Worm (Caenorhabditis elegans) whole organism, mixed stage, embryonic: Measurements from ENCODE around the gene T23F2.5.

Experiments used
- bed-3 ChIP-seq: fragments of 200-800 bp; sonication (Bioruptor generic); optimal IDR thresholded peaks from 3 replicates; lab custom pipeline; 2018; ENCODE audit warnings: mild to moderate bottlenecking, missing genetic modification characterization, moderate library complexity, missing compliant biosample characterization
- ceh-39 ChIP-seq: fragments of 150-350 bp; optimal IDR thresholded peaks from 2 replicates; lab custom pipeline; 2014; ENCODE audit warnings: missing biosample characterization, missing genetic modification characterization
- ceh-43 ChIP-seq: fragments of 200-800 bp; sonication (Bioruptor generic); optimal IDR thresholded peaks from 2 replicates; lab custom pipeline; 2018; ENCODE audit warnings: mild to moderate bottlenecking, missing genetic modification characterization, moderate library complexity, missing compliant biosample characterization
- ces-1 ChIP-seq: fragments of 150-350 bp; optimal IDR thresholded peaks from 2 replicates; lab custom pipeline; 2014; ENCODE audit warnings: missing biosample characterization, missing genetic modification reagents, missing genetic modification characterization
- cnd-1 ChIP-seq: fragments of 200-800 bp; sonication (Bioruptor generic); optimal IDR thresholded peaks from 2 replicates; lab custom pipeline; 2018; ENCODE audit warnings: mild to moderate bottlenecking, missing genetic modification characterization, missing compliant biosample characterization
- drap-1 ChIP-seq: fragments of 200-800 bp; sonication (Bioruptor generic); optimal IDR thresholded peaks from 3 replicates; lab custom pipeline; 2018; ENCODE audit warnings: mild to moderate bottlenecking, missing genetic modification characterization, missing compliant biosample characterization
- elt-1 ChIP-seq: sonication (generic microtip); optimal IDR thresholded peaks from 2 replicates; lab custom pipeline; 2017; ENCODE audit warnings: missing genetic modification characterization, mild to moderate bottlenecking, missing compliant biosample characterization, antibody characterized with exemption, moderate library complexity, borderline replicate concordance; ENCODE audit not compliant: insufficient read depth
- elt-3 ChIP-seq: fragments of 150-350 bp; optimal IDR thresholded peaks from 2 replicates; lab custom pipeline; 2014; ENCODE audit warnings: missing biosample characterization, missing genetic modification characterization
- flh-1 ChIP-seq: fragments of 200-800 bp; sonication (Bioruptor generic); optimal IDR thresholded peaks from 2 replicates; lab custom pipeline; 2018; ENCODE audit warnings: mild to moderate bottlenecking, missing genetic modification characterization, moderate library complexity, missing compliant biosample characterization
- ham-2 ChIP-seq: fragments of 200-800 bp; sonication (Bioruptor generic); optimal IDR thresholded peaks from 2 replicates; lab custom pipeline; 2018; ENCODE audit warnings: mild to moderate bottlenecking, missing genetic modification characterization, missing compliant biosample characterization
- hlh-1 ChIP-seq: fragments of 150-350 bp; optimal IDR thresholded peaks from 2 replicates; lab custom pipeline; 2014; ENCODE audit warnings: missing biosample characterization, missing genetic modification reagents, missing genetic modification characterization
- lin-13 ChIP-seq: fragments of 150-350 bp; optimal IDR thresholded peaks from 2 replicates; lab custom pipeline; 2014; ENCODE audit warnings: missing biosample characterization, missing genetic modification characterization
- lin-32 ChIP-seq: fragments of 200-800 bp; sonication (Bioruptor generic); optimal IDR thresholded peaks from 2 replicates; lab custom pipeline; 2018; ENCODE audit warnings: mild to moderate bottlenecking, missing genetic modification characterization, missing compliant biosample characterization
- lsy-2 ChIP-seq: fragments of 150-350 bp; optimal IDR thresholded peaks from 2 replicates; lab custom pipeline; 2014; ENCODE audit warnings: missing biosample characterization, missing genetic modification characterization
- mab-5 ChIP-seq: fragments of 150-350 bp; optimal IDR thresholded peaks from 2 replicates; lab custom pipeline; 2014; ENCODE audit warnings: missing biosample characterization, missing genetic modification characterization
- mep-1 ChIP-seq: fragments of 150-350 bp; optimal IDR thresholded peaks from 2 replicates; lab custom pipeline; 2017; ENCODE audit warnings: missing biosample characterization, missing genetic modification reagents, missing genetic modification characterization, inconsistent platforms
- mls-2 ChIP-seq: sonication (generic microtip); optimal IDR thresholded peaks from 2 replicates; lab custom pipeline; 2016; ENCODE audit warnings: mild to moderate bottlenecking, missing genetic modification characterization, moderate library complexity, missing compliant biosample characterization
- nhr-12 ChIP-seq: fragments of 150-350 bp; optimal IDR thresholded peaks from 2 replicates; lab custom pipeline; 2014; ENCODE audit warnings: missing biosample characterization, missing genetic modification characterization
- nhr-2 ChIP-seq: fragments of 150-350 bp; optimal IDR thresholded peaks from 2 replicates; lab custom pipeline; 2014; ENCODE audit warnings: missing biosample characterization, missing genetic modification characterization
- nhr-237 ChIP-seq: fragments of 150-350 bp; optimal IDR thresholded peaks from 2 replicates; lab custom pipeline; 2014; ENCODE audit warnings: missing biosample characterization, missing genetic modification characterization
- nhr-76 ChIP-seq: sonication (generic microtip); optimal IDR thresholded peaks from 2 replicates; lab custom pipeline; 2017; ENCODE audit warnings: missing biosample characterization, missing genetic modification characterization
- pha-4 ChIP-seq: fragments of 150-350 bp; optimal IDR thresholded peaks from 2 replicates; lab custom pipeline; 2018; ENCODE audit warnings: missing biosample characterization, missing genetic modification reagents, missing genetic modification characterization
- sptf-1 ChIP-seq: sonication (generic microtip); optimal IDR thresholded peaks from 2 replicates; lab custom pipeline; 2017; ENCODE audit warnings: mild to moderate bottlenecking, missing genetic modification characterization, moderate library complexity, missing compliant biosample characterization
- tbx-8 ChIP-seq: fragments of 200-800 bp; sonication (Bioruptor generic); optimal IDR thresholded peaks from 2 replicates; lab custom pipeline; 2018; ENCODE audit warnings: mild to moderate bottlenecking, missing genetic modification characterization, moderate library complexity, missing compliant biosample characterization
- unc-120 ChIP-seq: sonication (generic microtip); optimal IDR thresholded peaks from 2 replicates; lab custom pipeline; 2017; ENCODE audit warnings: missing genetic modification characterization, missing compliant biosample characterization; ENCODE audit not compliant: poor library complexity, severe bottlenecking
- unc-39 ChIP-seq: fragments of 150-350 bp; optimal IDR thresholded peaks from 2 replicates; lab custom pipeline; 2014; ENCODE audit warnings: missing biosample characterization, missing genetic modification characterization
- unc-62 ChIP-seq: fragments of 150-350 bp; optimal IDR thresholded peaks from 2 replicates; lab custom pipeline; 2014; ENCODE audit warnings: missing biosample characterization, missing genetic modification reagents, missing genetic modification characterization
- zip-8 ChIP-seq: fragments of 150-350 bp; optimal IDR thresholded peaks from 2 replicates; lab custom pipeline; 2014; ENCODE audit warnings: missing biosample characterization, missing genetic modification characterization
- ztf-11 ChIP-seq: fragments of 150-350 bp; optimal IDR thresholded peaks from 2 replicates; lab custom pipeline; 2014; ENCODE audit warnings: missing biosample characterization, missing genetic modification characterization

The T23F2.5 gene

DNA sequence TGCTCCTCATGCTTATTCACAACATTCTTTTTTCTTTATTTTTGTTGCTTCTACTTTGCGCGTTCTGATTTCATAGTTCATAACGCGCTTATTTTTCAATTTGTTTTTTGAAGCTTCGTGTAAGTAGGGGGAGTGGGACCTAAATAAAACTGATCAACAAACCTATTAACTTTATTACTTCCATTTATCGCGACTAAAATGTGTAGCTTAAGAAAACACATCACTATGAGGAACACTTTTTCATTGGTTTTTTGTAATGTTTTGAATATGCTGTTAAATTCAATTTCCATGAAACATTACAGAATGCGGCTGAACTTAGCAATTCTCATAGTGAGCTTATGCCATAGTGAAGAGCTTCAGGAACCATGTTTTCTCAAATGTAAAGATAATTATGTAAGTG lies 26.7 kb upstream of the T23F2.5 start, which contains the start of gene C54G7.1:
Gene C54G7.1 (plus strand): TSS at position 301 of the 400 bp plus-strand sequence.
- TF ChIP-seq nhr-76 (tag; lab: Kevin White, UChicago) (no peak), tbx-8 (GFP tag; lab: Kevin White, UChicago) (no peak), ceh-43 (GFP tag; lab: Kevin White, UChicago) (no peak), mab-5 (tag; lab: Kevin White, UChicago) (no peak), ceh-39 (tag; lab: Kevin White, UChicago) (no peak), unc-120 (no peak), sptf-1 (tag; lab: Kevin White, UChicago) (no peak), unc-39 (tag; lab: Kevin White, UChicago) (no peak), mep-1 (tag; lab: Kevin White, UChicago) (no peak), nhr-12 (tag; lab: Kevin White, UChicago) (no peak), ham-2 (GFP tag; lab: Kevin White, UChicago) (no peak), nhr-237 (no peak), flh-1 (GFP tag; lab: Kevin White, UChicago) (no peak), lin-13 (no peak), pha-4 (tag; lab: Kevin White, UChicago) (no peak)

DNA sequence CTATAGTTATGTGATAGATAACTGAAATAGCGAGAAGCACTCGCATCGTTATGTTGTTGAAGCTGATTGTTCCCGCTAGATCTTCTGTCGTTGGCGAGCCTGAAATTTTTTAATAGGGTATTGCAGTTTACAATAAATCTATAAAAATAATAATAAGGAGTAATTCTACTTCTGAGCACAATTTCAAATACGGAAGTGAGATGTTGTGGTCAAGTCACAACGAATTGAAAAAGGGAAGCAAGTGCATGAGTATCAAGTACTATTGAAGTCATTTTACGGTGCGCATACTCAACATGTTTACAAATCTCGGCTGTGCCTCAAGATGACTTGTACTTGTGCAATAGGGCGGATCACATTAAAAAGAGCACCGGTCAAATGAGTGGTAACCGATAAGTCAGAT lies 21.5 kb upstream of the T23F2.5 start, which contains the start of gene lgx-1:
Gene lgx-1 (minus strand): TSS at position 101 of the 400 bp plus-strand sequence.
- TF ChIP-seq unc-120 (no peak), ztf-11 (tag; lab: Kevin White, UChicago) (no peak), cnd-1 (tag; lab: Kevin White, UChicago) (no peak)

DNA sequence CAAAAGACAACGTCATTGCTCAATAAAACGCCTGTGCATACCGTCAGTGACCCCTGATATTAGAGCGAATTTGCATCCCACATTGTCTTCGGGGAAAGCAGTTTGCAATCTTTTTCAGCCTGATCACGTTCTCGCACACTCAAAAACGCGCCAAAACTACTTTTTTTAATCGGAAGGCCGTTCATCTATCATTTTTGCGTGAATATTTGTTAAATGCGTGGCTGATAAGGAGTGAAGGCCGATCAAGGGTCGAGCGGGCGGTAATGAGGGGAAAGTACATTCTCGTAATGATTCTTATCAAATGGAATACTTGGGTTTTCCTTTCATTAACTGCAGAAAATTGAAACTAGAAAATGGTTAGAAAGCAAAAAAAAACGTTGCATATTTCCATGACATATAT lies 7.3 kb upstream of the T23F2.5 start:
- TF ChIP-seq ceh-43 (GFP tag; lab: Kevin White, UChicago) (no peak), nhr-76 (tag; lab: Kevin White, UChicago) (no peak), unc-39 (tag; lab: Kevin White, UChicago) (no peak), unc-62 (GFP tag; lab: Kevin White, UChicago) (no peak), elt-3 (no peak), lin-32 (GFP tag; lab: Kevin White, UChicago) (no peak), drap-1 (no peak), ham-2 (GFP tag; lab: Kevin White, UChicago) (no peak)

DNA sequence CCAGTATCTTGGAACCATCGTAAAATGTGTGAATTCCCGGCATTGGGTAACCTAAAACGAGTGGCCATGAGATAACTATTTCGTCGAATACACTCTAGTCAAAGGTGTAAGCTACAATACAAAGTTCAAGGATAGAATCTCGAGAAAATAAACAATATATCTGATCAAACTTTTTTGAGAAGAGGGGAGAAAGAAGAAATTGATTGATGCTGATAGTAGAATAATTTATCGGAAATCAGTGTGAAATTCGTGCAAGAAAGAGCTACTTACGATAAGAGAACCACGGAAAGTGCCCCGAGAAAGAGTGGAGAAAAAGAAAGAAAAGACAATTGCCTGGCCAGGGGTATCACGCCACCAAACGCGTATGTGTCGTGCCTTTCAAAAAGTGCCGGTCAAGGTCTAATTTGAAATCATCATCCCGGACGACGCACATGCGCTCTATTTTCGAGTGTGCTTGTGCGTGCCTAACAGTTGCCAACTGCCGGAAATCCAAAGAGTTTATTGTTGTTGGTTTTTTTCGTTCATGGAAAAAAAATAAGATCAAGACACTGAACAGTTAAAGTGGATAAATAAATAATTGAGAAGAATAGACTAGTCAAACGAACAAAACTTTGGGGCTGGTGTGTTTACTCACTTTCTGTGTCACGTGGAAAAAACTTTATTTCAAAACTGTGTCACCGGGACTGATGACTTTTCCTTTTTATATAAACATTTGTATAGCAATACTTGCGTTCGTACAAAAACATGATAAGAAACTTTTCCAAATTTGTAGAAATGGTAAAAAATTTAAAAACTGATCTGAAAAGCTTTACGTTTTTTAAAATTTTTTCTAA lies 6.0 kb upstream of the T23F2.5 start, which contains the start of gene mboa-3:
Gene mboa-3 (minus strand): TSS at position 51 of the 833 bp plus-strand sequence.
- TF ChIP-seq ceh-43 (GFP tag; lab: Kevin White, UChicago) (no peak), nhr-2 (tag; lab: Kevin White, UChicago) (no peak), ztf-11 (tag; lab: Kevin White, UChicago) (no peak), nhr-76 (tag; lab: Kevin White, UChicago) (no peak), bed-3 (no peak), unc-120 (no peak), lsy-2 (no peak), unc-62 (GFP tag; lab: Kevin White, UChicago) (no peak), sptf-1 (tag; lab: Kevin White, UChicago) (no peak), nhr-237 (no peak), mls-2 (tag; lab: Kevin White, UChicago) (no peak)

DNA sequence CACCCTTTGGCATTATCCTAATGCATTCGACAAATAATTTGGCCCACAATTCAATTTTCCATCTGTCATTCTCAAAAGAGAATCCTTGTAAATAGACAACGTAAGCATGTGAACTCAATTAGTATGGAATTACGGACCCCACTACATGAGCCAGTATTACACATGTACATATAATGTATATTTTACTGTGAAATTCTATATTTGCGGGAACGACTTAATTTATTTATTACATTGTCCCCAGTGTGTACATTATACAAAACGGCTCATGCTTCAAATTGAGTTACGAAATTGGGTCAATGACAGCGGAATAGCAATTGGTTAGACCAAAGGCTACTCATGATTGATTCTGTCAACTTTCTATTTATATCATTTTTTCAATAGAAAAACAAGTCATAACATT lies 2.6 kb upstream of the T23F2.5 start:
- TF ChIP-seq mep-1 (tag; lab: Kevin White, UChicago) = no peak
- peak; percentile 99 for TF ChIP-seq ces-1 (GFP tag; lab: Kevin White, UChicago)
- no peak for TF ChIP-seq flh-1 (GFP tag; lab: Kevin White, UChicago)
- no peak for TF ChIP-seq elt-3

DNA sequence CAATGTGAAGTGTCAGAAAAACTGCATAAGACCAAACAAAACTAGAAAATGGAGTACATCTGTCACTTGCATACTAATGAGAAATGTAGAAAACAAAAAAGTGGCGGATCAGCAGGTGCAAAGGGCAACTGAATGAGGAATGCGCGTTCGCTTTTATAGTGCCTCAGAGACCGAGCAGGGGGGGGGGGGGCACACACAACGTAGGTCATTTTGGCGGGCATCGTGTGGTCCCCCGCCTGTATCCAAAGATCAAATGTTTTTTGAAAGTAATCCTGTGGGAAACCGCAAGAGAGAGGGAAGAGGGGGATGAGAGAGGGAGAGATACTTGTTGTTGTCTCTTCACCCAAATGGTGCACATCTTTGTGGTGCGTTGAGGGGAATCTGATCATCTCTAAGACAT lies 1.4 kb upstream of the T23F2.5 start:
- TF ChIP-seq mls-2 (tag; lab: Kevin White, UChicago) = peak; percentile 56
- peak; percentile 2 for TF ChIP-seq drap-1
- TF ChIP-seq hlh-1 = no peak
- peak; percentile 42 for TF ChIP-seq cnd-1 (tag; lab: Kevin White, UChicago)
- peak; percentile 62 for TF ChIP-seq nhr-2 (tag; lab: Kevin White, UChicago)
- no peak for TF ChIP-seq elt-1 (tag; lab: Kevin White, UChicago)
- TF ChIP-seq zip-8 (tag; lab: Kevin White, UChicago) = no peak
- no peak for TF ChIP-seq sptf-1 (tag; lab: Kevin White, UChicago)
- TF ChIP-seq pha-4 (tag; lab: Kevin White, UChicago) = no peak
- no peak for TF ChIP-seq ztf-11 (tag; lab: Kevin White, UChicago)
